Worm (Caenorhabditis elegans): Measurements from ENCODE around the gene srh-222.

The srh-222 gene

ce11 chrIV:3988638-3989152, 9.1 kb downstream of the srh-222 start, which contains the start of gene clec-78:
Gene clec-78, plus strand, starts transcription at chrIV:3989102.
- no peak for TF ChIP-seq unc-62 (GFP tag; optimal IDR thresholded peaks at IDR 0.05)

- TF ChIP-seq unc-62 (GFP tag; optimal IDR thresholded peaks at IDR 0.05), result no peak
Observed at ce11 chrIV:3993292-3993691, 13.7 kb downstream of the srh-222 start, which contains the start of gene F47C12.6. Gene F47C12.6, minus strand, starts transcription at chrIV:3993392.

ce11 chrIV:3994318-3994717, 14.7 kb downstream of the srh-222 start, which contains the start of gene F47C12.13:
Gene F47C12.13, minus strand, starts transcription at chrIV:3994418.
- TF ChIP-seq unc-62 (GFP tag; optimal IDR thresholded peaks at IDR 0.05), result no peak

- no peak for TF ChIP-seq unc-62 (GFP tag; optimal IDR thresholded peaks at IDR 0.05)
Observed at ce11 chrIV:3995384-3995783, 15.8 kb downstream of the srh-222 start, which contains the start of gene F47C12.7. Gene F47C12.7, minus strand, starts transcription at chrIV:3995484.

ce11 chrIV:3998517-3998916, 18.9 kb downstream of the srh-222 start, which contains the start of gene F47C12.8:
Gene F47C12.8, minus strand, starts transcription at chrIV:3998617.
- no peak for TF ChIP-seq unc-62 (GFP tag; optimal IDR thresholded peaks at IDR 0.05)

ce11 chrIV:3999662-4000061, 20.0 kb downstream of the srh-222 start:
- TF ChIP-seq unc-62 (GFP tag; optimal IDR thresholded peaks at IDR 0.05), result no peak

ce11 chrIV:4004221-4004620, 24.6 kb downstream of the srh-222 start:
- no peak for TF ChIP-seq unc-62 (GFP tag; optimal IDR thresholded peaks at IDR 0.05)

ce11 chrIV:4005166-4005565, 25.5 kb downstream of the srh-222 start:
- no peak for TF ChIP-seq unc-62 (GFP tag; optimal IDR thresholded peaks at IDR 0.05)

ce11 chrIV:4007697-4008096, 28.1 kb downstream of the srh-222 start, which contains the start of gene W02C12.2:
Gene W02C12.2, minus strand, starts transcription at chrIV:4007973.
- no peak for TF ChIP-seq unc-62 (GFP tag; optimal IDR thresholded peaks at IDR 0.05)

- TF ChIP-seq unc-62 (GFP tag; optimal IDR thresholded peaks at IDR 0.05), result no peak
Observed at ce11 chrIV:4008440-4008839, 28.8 kb downstream of the srh-222 start.

- TF ChIP-seq unc-62 (GFP tag; optimal IDR thresholded peaks at IDR 0.05), result no peak
Observed at ce11 chrIV:4009923-4010322, 30.3 kb downstream of the srh-222 start.

ce11 chrIV:4013621-4014020, 34.0 kb downstream of the srh-222 start:
- TF ChIP-seq unc-62 (GFP tag; optimal IDR thresholded peaks at IDR 0.05), result no peak

ce11 chrIV:4014341-4014826, 34.8 kb downstream of the srh-222 start:
- no peak for TF ChIP-seq unc-62 (GFP tag; optimal IDR thresholded peaks at IDR 0.05)

- TF ChIP-seq unc-62 (GFP tag; optimal IDR thresholded peaks at IDR 0.05), result no peak
Observed at ce11 chrIV:4015660-4016059, 36.0 kb downstream of the srh-222 start.

- TF ChIP-seq unc-62 (GFP tag; optimal IDR thresholded peaks at IDR 0.05), result no peak
Observed at ce11 chrIV:4016723-4017122, 37.1 kb downstream of the srh-222 start.

- no peak for TF ChIP-seq unc-62 (GFP tag; optimal IDR thresholded peaks at IDR 0.05)
Observed at ce11 chrIV:4018692-4019387, 39.2 kb downstream of the srh-222 start.

- TF ChIP-seq unc-62 (GFP tag; optimal IDR thresholded peaks at IDR 0.05), result no peak
Observed at ce11 chrIV:4019836-4020235, 40.2 kb downstream of the srh-222 start.
